Worm (Caenorhabditis elegans): ENCODE results near the gene ssq-1.

The ssq-1 gene

DNA sequence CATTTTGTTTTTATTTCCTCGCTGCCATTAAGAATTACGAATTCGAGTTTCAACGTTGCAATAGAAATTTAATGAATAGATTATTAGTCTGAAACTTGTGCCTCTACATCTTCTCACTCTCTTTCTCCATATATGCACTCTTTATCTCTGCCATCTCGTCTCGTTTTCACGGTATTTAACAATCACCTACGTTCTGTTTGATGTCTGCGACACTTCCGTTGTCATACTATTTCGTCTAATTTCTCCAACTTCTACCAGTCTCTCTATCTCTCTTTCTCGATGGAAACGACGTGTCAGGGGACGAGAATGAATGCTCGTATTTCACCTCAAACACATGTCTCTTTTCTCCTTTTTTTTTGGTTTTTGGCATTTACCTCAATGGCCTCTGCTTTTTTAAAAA lies 21.5 kb downstream of the ssq-1 start:
- TF ChIP-seq elt-2 (tag; optimal IDR thresholded peaks at IDR 0.05) (peak; percentile 53), lin-15B (tag; optimal IDR thresholded peaks at IDR 0.05) (peak; percentile 15), fkh-2 (tag; optimal IDR thresholded peaks at IDR 0.05) (no peak), nfya-1 (tag; optimal IDR thresholded peaks at IDR 0.05; ENCODE audit: insufficient read depth) (peak; percentile 67), ztf-4 (tag; optimal IDR thresholded peaks at IDR 0.05) (peak; percentile 9), nhr-23 (tag; optimal IDR thresholded peaks at IDR 0.05) (peak; percentile 44), snpc-4 (tag; optimal IDR thresholded peaks at IDR 0.05) (peak; percentile 48), nhr-25 (tag; optimal IDR thresholded peaks at IDR 0.05) (peak; percentile 58), nhr-28 (tag; optimal IDR thresholded peaks at IDR 0.05) (no peak), pqm-1 (tag; optimal IDR thresholded peaks at IDR 0.05) (peak; percentile 59), daf-12 (tag; optimal IDR thresholded peaks at IDR 0.05) (no peak), elt-1 (tag; optimal IDR thresholded peaks at IDR 0.05) (peak; percentile 48), elt-3 (tag; optimal IDR thresholded peaks at IDR 0.05) (no peak), hmg-11 (tag; optimal IDR thresholded peaks at IDR 0.05) (peak; percentile 44), mdl-1 (tag; optimal IDR thresholded peaks at IDR 0.05) (no peak), pha-4 (tag; optimal IDR thresholded peaks at IDR 0.05) (peak; percentile 67), nhr-76 (tag; optimal IDR thresholded peaks at IDR 0.05) (no peak)

- no peak for TF ChIP-seq unc-62 (GFP tag; optimal IDR thresholded peaks at IDR 0.05)
- TF ChIP-seq lsy-12 (tag; optimal IDR thresholded peaks at IDR 0.05) = no peak
- TF ChIP-seq nhr-77 (tag; optimal IDR thresholded peaks at IDR 0.05) = no peak
- no peak for TF ChIP-seq ceh-9 (tag; optimal IDR thresholded peaks at IDR 0.05)
- TF ChIP-seq nhr-25 (tag; optimal IDR thresholded peaks at IDR 0.05) = peak; percentile 47
- peak; percentile 70 for TF ChIP-seq jun-1 (tag; optimal IDR thresholded peaks at IDR 0.05)
- TF ChIP-seq nhr-43 (tag; optimal IDR thresholded peaks at IDR 0.05; ENCODE audit: poor library complexity, severe bottlenecking) = peak; percentile 87
- TF ChIP-seq aly-2 (tag; optimal IDR thresholded peaks at IDR 0.05) = no peak
- TF ChIP-seq nhr-67 (tag; optimal IDR thresholded peaks at IDR 0.05) = no peak
- peak; percentile 14 for TF ChIP-seq ceh-28 (tag; optimal IDR thresholded peaks at IDR 0.05)
- peak; percentile 58 for TF ChIP-seq nhr-23 (tag; optimal IDR thresholded peaks at IDR 0.05)
- TF ChIP-seq fkh-10 (GFP tag; optimal IDR thresholded peaks at IDR 0.05) = no peak
- no peak for TF ChIP-seq eor-1 (tag; optimal IDR thresholded peaks at IDR 0.05)
- peak; percentile 53 for TF ChIP-seq pha-4 (tag; optimal IDR thresholded peaks at IDR 0.05)
- TF ChIP-seq nhr-237 (tag; optimal IDR thresholded peaks at IDR 0.05) = no peak
- TF ChIP-seq pqm-1 (tag; optimal IDR thresholded peaks at IDR 0.05) = peak; percentile 50
- TF ChIP-seq nhr-76 (tag; optimal IDR thresholded peaks at IDR 0.05) = peak; percentile 17
- peak; percentile 81 for TF ChIP-seq elt-2 (tag; optimal IDR thresholded peaks at IDR 0.05)
- no peak for TF ChIP-seq mml-1 (tag; optimal IDR thresholded peaks at IDR 0.05)
- no peak for TF ChIP-seq ceh-82 (tag; optimal IDR thresholded peaks at IDR 0.05)
These were observed 23.3 kb downstream of the ssq-1 start for ce11 chrIV:9875646-9876045.

- no peak for TF ChIP-seq ceh-16 (tag; optimal IDR thresholded peaks at IDR 0.05)
- TF ChIP-seq pqm-1 (tag; optimal IDR thresholded peaks at IDR 0.05) = no peak
- no peak for TF ChIP-seq nhr-28 (tag; optimal IDR thresholded peaks at IDR 0.05)
- no peak for TF ChIP-seq unc-39 (tag; optimal IDR thresholded peaks at IDR 0.05)
- TF ChIP-seq mml-1 (tag; optimal IDR thresholded peaks at IDR 0.05) = no peak
- no peak for TF ChIP-seq nhr-23 (tag; optimal IDR thresholded peaks at IDR 0.05)
- TF ChIP-seq fkh-2 (tag; optimal IDR thresholded peaks at IDR 0.05) = no peak
- no peak for TF ChIP-seq fos-1 (tag; optimal IDR thresholded peaks at IDR 0.05)
- TF ChIP-seq nhr-11 (tag; optimal IDR thresholded peaks at IDR 0.05) = no peak
These were observed 26.6 kb downstream of the ssq-1 start, which contains the start of gene nhr-4 for ce11 chrIV:9878893-9879379. Gene nhr-4 (plus strand): TSS chrIV:9879329.

- TF ChIP-seq egl-5 (tag; optimal IDR thresholded peaks at IDR 0.05) = peak; percentile 64
- peak; percentile 78 for TF ChIP-seq lin-15B (tag; optimal IDR thresholded peaks at IDR 0.05)
- peak; percentile 13 for TF ChIP-seq pqm-1 (tag; optimal IDR thresholded peaks at IDR 0.05)
- peak; percentile 59 for TF ChIP-seq lin-39 (tag; optimal IDR thresholded peaks at IDR 0.05)
- peak; percentile 34 for TF ChIP-seq elt-2 (tag; optimal IDR thresholded peaks at IDR 0.05)
- TF ChIP-seq ceh-28 (tag; optimal IDR thresholded peaks at IDR 0.05) = no peak
- TF ChIP-seq nfya-1 (tag; optimal IDR thresholded peaks at IDR 0.05; ENCODE audit: insufficient read depth) = no peak
- peak; percentile 19 for TF ChIP-seq hmg-11 (tag; optimal IDR thresholded peaks at IDR 0.05)
- TF ChIP-seq zag-1 (tag; optimal IDR thresholded peaks at IDR 0.05) = no peak
- peak; percentile 61 for TF ChIP-seq snpc-4 (tag; optimal IDR thresholded peaks at IDR 0.05)
These were observed 31.9 kb downstream of the ssq-1 start, which contains the start of the genes prp-18 and mccc-1 for ce11 chrIV:9884257-9884656. Gene prp-18 (minus strand): TSS chrIV:9884383. Gene mccc-1 (plus strand): TSS chrIV:9884570.
